Worm (Caenorhabditis elegans): Measurements from ENCODE around the gene ins-6.

DNA sequence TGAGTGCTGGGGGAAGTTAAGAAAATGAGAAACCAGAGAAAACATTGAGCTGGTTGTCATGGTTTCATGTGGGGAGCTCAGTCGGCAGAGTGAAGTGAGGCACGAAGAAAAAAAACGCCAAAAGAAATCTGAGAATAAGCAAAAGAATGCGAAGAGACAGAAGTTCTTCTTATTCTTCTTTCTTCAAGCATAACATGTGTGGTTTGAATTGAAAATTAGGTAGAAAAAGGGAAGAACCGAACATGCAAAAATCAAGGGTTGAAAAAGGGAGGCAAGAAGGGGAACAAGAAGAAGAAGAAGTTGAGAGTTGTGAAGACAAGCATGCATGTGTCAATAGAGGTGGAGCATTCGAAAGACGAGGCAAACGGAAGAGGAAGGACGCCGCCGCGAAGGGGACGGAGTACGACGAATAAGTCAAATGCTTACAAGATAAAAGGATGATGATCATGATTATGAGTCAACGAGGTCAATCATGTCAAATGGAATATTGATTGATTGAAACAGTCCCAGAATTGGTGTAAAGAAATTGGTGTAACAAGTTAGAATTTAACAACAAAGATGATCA is 42.4 kb upstream of the ins-6 start:
- TF ChIP-seq snpc-4 (tag; optimal IDR thresholded peaks at IDR 0.05) (no peak), cnd-1 (tag; optimal IDR thresholded peaks at IDR 0.05) (no peak), ces-1 (GFP tag; optimal IDR thresholded peaks at IDR 0.05) (no peak), elt-1 (tag; optimal IDR thresholded peaks at IDR 0.05; ENCODE audit: borderline replicate concordance, insufficient read depth) (no peak), nhr-12 (tag; optimal IDR thresholded peaks at IDR 0.05) (no peak), unc-39 (tag; optimal IDR thresholded peaks at IDR 0.05) (no peak), pha-4 (tag; optimal IDR thresholded peaks at IDR 0.05) (no peak), nhr-2 (tag; optimal IDR thresholded peaks at IDR 0.05) (no peak), nhr-76 (tag; optimal IDR thresholded peaks at IDR 0.05) (no peak)
